Worm (Caenorhabditis elegans) whole organism, late embryonic: ENCODE data around the gene W05H9.4.

Source experiments
- ama-1 ChIP-seq: fragments of 150-350 bp; optimal IDR thresholded peaks from 2 replicates; lab custom pipeline; 2014
- nfya-1 ChIP-seq: sonication (generic microtip); optimal IDR thresholded peaks from 2 replicates; lab custom pipeline; 2017; ENCODE audit warnings: missing genetic modification characterization, mild to moderate bottlenecking, missing compliant biosample characterization, antibody characterized with exemption, moderate library complexity
- pqm-1 ChIP-seq: sonication (generic microtip); optimal IDR thresholded peaks from 2 replicates; lab custom pipeline; 2016; ENCODE audit warnings: missing genetic modification characterization, missing compliant biosample characterization
- rnt-1 ChIP-seq: sonication (generic microtip); optimal IDR thresholded peaks from 2 replicates; lab custom pipeline; 2016; ENCODE audit warnings: missing genetic modification characterization, missing compliant biosample characterization
- unc-42 ChIP-seq: sonication (generic microtip); optimal IDR thresholded peaks from 2 replicates; lab custom pipeline; 2016; ENCODE audit warnings: missing genotype, missing genetic modification characterization, missing compliant biosample characterization

- peak; percentile 96 for TF ChIP-seq rnt-1 (tag; lab: Kevin White, UChicago)
- no peak for TF ChIP-seq ama-1
- TF ChIP-seq unc-42 (tag; lab: Kevin White, UChicago): peak; percentile 98
- peak; percentile 98 for TF ChIP-seq nfya-1
- peak; percentile 91 for TF ChIP-seq pqm-1 (tag; lab: Kevin White, UChicago)
Measured at ce11 chrX:6296402-6296844, 33.0 kb downstream of the W05H9.4 start.
